Fruit fly (Drosophila melanogaster): Measurements from ENCODE around the gene Sdic2.
"Not testable (repeated sequence)": the region's sequence is repeated elsewhere in the genome, so short reads cannot be mapped to it uniquely, and the experiment has no call there.

Sdic2 gene

DNA sequence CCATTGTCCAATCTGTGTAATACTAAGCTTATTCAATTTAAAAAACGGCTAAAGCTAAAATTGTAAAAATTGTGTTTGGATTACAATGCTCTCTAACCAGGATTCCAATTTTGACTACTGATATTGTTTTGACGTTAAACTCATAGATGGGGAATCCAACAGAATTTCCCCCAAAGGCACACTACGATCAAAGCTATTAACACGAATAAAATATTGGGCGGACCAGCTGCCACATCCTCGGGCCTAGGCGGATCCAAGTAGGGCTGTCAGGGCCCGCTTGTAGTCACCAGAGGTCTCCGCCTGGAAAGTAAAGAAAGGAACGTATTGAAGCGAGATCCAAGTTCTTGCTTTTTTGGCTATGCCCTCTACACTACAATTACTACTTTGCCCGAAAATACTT is at the start of gene Sdic2:
TSS of gene Sdic2 (minus strand) at position 101 of the 400 bp plus-strand sequence.
- not testable (repeated sequence) for TF ChIP-seq CG17801 (GFP tag; optimal IDR thresholded peaks at IDR 0.05; ENCODE audit: partially characterized antibody)

DNA sequence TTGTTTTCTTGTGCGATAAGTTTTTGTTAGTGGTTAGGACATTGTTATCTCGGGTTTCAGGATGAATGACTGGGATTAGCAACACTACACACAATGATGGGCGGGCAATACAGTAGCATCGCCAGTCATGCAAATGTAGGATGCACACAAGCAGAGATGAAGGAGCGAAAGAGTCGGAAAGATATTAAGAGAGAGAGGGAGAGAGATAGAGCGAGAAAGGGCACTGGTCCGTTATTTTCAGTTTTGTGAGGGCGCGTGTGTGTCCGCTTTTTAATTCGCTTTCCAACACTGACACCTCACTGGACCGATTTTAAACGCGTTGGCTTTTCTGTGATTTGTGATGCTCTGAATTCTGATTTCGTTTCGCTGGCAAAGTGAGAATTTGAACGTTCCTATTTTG is 45.4 kb upstream of the Sdic2 start:
- TF ChIP-seq CG17801 (GFP tag; optimal IDR thresholded peaks at IDR 0.05; ENCODE audit: partially characterized antibody): no peak

DNA sequence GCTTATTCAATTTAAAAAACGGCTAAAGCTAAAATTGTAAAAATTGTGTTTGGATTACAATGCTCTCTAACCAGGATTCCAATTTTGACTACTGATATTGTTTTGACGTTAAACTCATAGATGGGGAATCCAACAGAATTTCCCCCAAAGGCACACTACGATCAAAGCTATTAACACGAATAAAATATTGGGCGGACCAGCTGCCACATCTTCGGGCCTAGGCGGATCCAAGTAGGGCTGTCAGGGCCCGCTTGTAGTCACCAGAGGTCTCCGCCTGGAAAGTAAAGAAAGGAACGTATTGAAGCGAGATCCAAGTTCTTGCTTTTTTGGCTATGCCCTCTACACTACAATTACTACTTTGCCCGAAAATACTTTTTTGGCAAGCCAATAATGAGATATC is 38.6 kb upstream of the Sdic2 start, which contains the start of gene Sdic4:
TSS of gene Sdic4 (minus strand) at position 101 of the 400 bp plus-strand sequence.
- TF ChIP-seq CG17801 (GFP tag; optimal IDR thresholded peaks at IDR 0.05; ENCODE audit: partially characterized antibody): not testable (repeated sequence)

DNA sequence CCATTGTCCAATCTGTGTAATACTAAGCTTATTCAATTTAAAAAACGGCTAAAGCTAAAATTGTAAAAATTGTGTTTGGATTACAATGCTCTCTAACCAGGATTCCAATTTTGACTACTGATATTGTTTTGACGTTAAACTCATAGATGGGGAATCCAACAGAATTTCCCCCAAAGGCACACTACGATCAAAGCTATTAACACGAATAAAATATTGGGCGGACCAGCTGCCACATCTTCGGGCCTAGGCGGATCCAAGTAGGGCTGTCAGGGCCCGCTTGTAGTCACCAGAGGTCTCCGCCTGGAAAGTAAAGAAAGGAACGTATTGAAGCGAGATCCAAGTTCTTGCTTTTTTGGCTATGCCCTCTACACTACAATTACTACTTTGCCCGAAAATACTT is 30.9 kb upstream of the Sdic2 start, which contains the start of gene SdicC:
TSS of gene SdicC (minus strand) at position 101 of the 400 bp plus-strand sequence.
- TF ChIP-seq CG17801 (GFP tag; optimal IDR thresholded peaks at IDR 0.05; ENCODE audit: partially characterized antibody): not testable (repeated sequence)

DNA sequence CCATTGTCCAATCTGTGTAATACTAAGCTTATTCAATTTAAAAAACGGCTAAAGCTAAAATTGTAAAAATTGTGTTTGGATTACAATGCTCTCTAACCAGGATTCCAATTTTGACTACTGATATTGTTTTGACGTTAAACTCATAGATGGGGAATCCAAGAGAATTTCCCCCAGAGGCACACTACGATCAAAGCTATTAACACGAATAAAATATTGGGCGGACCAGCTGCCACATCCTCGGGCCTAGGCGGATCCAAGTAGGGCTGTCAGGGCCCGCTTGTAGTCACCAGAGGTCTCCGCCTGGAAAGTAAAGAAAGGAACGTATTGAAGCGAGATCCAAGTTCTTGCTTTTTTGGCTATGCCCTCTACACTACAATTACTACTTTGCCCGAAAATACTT is 23.2 kb upstream of the Sdic2 start, which contains the start of gene SdicB:
TSS of gene SdicB (minus strand) at position 101 of the 400 bp plus-strand sequence.
- TF ChIP-seq CG17801 (GFP tag; optimal IDR thresholded peaks at IDR 0.05; ENCODE audit: partially characterized antibody): not testable (repeated sequence)

DNA sequence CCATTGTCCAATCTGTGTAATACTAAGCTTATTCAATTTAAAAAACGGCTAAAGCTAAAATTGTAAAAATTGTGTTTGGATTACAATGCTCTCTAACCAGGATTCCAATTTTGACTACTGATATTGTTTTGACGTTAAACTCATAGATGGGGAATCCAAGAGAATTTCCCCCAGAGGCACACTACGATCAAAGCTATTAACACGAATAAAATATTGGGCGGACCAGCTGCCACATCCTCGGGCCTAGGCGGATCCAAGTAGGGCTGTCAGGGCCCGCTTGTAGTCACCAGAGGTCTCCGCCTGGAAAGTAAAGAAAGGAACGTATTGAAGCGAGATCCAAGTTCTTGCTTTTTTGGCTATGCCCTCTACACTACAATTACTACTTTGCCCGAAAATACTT is 15.5 kb upstream of the Sdic2 start, which contains the start of gene SdicA:
TSS of gene SdicA (minus strand) at position 101 of the 400 bp plus-strand sequence.
- not testable (repeated sequence) for TF ChIP-seq CG17801 (GFP tag; optimal IDR thresholded peaks at IDR 0.05; ENCODE audit: partially characterized antibody)

DNA sequence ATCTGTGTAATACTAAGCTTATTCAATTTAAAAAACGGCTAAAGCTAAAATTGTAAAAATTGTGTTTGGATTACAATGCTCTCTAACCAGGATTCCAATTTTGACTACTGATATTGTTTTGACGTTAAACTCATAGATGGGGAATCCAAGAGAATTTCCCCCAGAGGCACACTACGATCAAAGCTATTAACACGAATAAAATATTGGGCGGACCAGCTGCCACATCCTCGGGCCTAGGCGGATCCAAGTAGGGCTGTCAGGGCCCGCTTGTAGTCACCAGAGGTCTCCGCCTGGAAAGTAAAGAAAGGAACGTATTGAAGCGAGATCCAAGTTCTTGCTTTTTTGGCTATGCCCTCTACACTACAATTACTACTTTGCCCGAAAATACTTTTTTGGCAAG is 7.8 kb upstream of the Sdic2 start, which contains the start of gene Sdic3:
TSS of gene Sdic3 (minus strand) at position 101 of the 400 bp plus-strand sequence.
- TF ChIP-seq CG17801 (GFP tag; optimal IDR thresholded peaks at IDR 0.05; ENCODE audit: partially characterized antibody): not testable (repeated sequence)

DNA sequence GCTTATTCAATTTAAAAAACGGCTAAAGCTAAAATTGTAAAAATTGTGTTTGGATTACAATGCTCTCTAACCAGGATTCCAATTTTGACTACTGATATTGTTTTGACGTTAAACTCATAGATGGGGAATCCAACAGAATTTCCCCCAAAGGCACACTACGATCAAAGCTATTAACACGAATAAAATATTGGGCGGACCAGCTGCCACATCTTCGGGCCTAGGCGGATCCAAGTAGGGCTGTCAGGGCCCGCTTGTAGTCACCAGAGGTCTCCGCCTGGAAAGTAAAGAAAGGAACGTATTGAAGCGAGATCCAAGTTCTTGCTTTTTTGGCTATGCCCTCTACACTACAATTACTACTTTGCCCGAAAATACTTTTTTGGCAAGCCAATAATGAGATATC is 7.7 kb downstream of the Sdic2 start, which contains the start of gene Sdic1:
TSS of gene Sdic1 (minus strand) at position 101 of the 400 bp plus-strand sequence.
- TF ChIP-seq CG17801 (GFP tag; optimal IDR thresholded peaks at IDR 0.05; ENCODE audit: partially characterized antibody): not testable (repeated sequence)

DNA sequence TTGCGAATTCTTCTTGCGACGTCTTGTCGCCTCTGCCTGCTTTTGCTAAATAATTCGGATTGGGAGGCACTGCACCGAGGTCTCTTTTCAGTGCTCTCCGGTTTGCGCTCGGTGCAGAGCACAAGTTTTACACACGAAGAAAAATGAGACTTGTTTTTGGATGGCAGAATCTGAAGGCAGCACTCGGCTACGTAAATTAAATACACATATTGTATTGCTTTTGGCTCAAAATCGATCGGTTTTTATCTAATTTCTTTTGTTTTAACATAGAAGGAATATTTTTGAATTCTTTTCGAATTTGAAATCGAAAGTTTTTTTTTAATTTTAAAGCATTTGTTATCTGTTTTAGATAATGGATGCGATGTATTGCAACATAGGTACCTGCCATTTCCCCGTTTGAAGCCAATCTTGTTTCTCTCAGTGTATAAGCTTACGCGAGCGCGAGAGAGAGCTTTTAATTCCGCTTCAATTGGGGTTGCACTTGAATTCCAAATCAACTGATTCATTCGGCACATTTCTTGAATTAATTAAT is 12.8 kb downstream of the Sdic2 start, which contains the start of gene AnxB10:
TSS of gene AnxB10 (minus strand) at position 51 of the 532 bp plus-strand sequence.
- peak; percentile 95 for TF ChIP-seq CG17801 (GFP tag; optimal IDR thresholded peaks at IDR 0.05; ENCODE audit: partially characterized antibody)

DNA sequence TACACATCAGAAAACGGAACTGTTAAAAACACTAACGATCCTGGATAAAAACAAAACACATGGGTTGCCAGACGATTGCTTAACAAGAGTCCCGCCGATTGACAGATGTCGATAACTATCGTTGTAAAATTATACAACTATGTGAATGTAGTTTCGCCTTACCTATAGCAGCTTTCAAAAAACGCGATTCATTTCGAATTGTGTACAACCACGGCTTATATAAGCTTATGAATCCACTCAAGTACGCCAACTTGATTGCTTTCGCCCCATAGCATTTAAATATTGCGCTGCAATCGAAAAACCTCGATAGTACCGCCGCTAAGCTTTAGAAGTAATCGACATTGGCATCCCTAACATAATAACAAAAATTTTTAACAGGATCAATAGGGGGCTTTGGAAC is 16.4 kb downstream of the Sdic2 start, which contains the start of the genes CG9581 and CG9578:
TSS of gene CG9581 (minus strand) at position 84 of the 400 bp plus-strand sequence.
TSS of gene CG9578 (plus strand) at position 325 of the 400 bp plus-strand sequence.
- peak; percentile 8 for TF ChIP-seq CG17801 (GFP tag; optimal IDR thresholded peaks at IDR 0.05; ENCODE audit: partially characterized antibody)

DNA sequence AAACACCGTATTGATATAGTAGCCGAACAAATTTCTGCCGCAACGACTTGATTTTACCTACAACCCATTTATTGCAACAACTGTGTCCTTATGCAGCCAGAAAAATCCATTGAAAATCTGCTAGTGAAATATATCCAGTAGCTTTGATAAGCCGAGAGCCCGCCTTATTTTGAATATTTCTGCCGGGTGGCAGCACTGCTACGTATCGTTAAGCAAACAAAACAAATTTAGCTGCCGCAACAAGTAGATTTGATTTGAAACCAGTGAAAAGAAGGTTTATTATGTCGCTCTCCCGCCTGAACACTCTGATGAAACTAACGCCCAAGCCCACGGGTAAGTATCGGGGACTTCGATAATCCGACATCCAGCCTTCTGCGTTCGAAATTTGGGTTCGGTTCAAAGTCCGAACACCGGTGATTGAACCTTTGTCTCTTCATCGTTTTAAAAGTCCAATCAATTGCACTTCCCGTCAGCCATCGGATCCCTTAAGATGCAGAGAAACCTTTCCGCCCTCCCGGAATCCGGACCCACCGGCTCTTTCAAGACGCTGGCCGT is 19.7 kb downstream of the Sdic2 start, which contains the start of gene CG9577:
TSS of gene CG9577 (plus strand) at position 190 of the 555 bp plus-strand sequence.
- peak; percentile 62 for TF ChIP-seq CG17801 (GFP tag; optimal IDR thresholded peaks at IDR 0.05; ENCODE audit: partially characterized antibody)

DNA sequence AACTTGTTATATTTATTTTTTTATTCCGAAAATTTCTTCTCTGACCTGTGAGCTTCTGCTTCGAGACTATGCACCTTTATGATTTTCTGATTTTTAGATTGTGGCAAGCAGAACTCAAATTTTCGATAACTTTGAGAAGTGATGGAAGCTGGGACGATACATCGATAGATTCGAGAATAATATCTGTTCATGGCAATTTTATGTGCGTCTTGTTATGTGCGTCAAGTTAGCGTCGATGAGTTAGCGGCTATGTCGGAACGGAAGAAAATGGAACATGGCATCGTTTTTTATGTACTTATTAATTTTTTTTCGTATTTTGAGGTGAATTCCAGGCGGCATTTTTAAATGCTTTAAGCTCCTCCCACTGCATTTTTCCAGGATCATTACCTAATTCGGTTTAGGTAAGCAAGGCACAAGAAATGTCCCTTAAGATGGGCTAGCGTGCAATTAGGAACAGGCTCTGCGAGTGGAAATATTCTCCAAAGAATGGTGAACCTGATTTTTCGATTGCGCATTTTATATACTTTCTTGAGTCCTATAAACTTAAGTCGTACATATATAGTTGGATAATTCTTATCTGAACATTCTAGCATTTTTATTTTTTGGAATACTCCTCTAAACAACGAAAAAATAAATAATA is 20.4 kb downstream of the Sdic2 start, which contains the start of gene Phf7:
TSS of gene Phf7 (minus strand) at position 58 of the 640 bp plus-strand sequence.
- TF ChIP-seq CG17801 (GFP tag; optimal IDR thresholded peaks at IDR 0.05; ENCODE audit: partially characterized antibody): no peak

DNA sequence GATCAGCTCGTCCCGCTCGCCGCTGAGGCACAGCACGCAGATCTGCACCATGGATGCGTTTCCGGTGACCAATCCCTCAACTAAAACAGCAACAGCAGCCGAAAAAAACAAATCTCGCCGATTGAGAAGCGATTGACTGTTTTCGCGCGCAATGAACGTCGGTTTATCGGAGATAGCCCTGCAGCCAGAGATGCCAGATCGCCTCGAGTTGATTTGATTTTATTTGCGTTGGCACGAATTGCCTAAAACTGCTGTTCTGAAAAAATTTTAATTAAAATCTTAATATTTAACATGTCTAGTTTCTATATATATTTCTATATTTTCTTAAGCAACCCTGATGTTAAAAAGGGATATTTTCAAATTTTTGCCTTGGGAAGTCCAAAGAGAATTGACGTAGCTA is 23.7 kb downstream of the Sdic2 start:
- TF ChIP-seq CG17801 (GFP tag; optimal IDR thresholded peaks at IDR 0.05; ENCODE audit: partially characterized antibody): no peak

DNA sequence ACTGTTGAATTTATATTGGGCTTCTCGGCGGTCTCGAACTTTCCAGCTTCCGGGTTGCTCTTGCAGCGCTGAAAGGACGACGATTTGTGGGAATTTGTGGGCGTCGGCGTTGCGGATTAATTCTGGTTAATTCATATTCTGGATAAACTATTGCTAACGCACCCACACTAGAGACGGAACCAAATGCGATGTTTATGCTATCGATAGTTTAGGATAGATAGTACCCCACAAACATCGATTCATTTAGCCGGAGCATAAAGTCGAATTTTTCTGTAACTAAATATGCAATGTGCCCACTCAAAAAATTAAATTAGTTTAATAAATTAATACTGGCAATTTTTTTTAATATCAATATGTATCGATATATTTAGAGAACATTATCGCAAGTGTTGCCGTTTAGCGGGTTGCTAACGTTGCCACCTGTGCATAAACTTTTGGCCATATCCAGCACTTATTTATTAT is 26.6 kb downstream of the Sdic2 start, which contains the start of gene Rab35:
TSS of gene Rab35 (minus strand) at position 194 of the 462 bp plus-strand sequence.
- TF ChIP-seq CG17801 (GFP tag; optimal IDR thresholded peaks at IDR 0.05; ENCODE audit: partially characterized antibody): no peak

DNA sequence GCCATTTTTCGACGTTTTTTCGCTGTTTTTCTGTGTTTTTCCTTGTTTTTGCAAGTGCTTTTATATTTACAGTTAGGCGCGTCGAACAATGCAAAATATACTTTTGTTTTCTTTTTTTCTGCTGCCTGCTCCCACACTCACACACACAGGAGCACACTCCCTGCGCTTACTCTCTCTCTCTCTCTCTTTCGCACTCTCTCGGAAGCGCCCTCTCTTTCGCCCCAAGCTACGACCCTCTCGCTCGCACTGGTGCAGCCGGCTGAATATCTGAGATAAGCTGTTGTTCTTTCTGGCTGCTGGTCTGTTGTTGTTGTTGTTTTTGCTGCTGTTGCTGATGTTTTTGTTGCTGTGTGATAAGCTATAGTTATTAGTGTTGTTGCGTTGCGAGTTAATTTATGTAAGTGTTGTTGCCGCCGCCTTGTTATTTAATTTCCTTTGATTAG is 27.3 kb downstream of the Sdic2 start:
- peak; percentile 41 for TF ChIP-seq CG17801 (GFP tag; optimal IDR thresholded peaks at IDR 0.05; ENCODE audit: partially characterized antibody)

All from ovary, adult (tissue).